Worm (Caenorhabditis elegans): ENCODE measurements around the gene F52H2.3.
A peak's percentile ranks its signal among the peaks of the same experiment; 100 is the strongest.

ce11 chrX:2527877-2528276 lies 13.0 kb downstream of the F52H2.3 start:
- TF ChIP-seq sdz-38 (tag; optimal IDR thresholded peaks at IDR 0.05): no peak
- 0 out of 2 replicates have a peak, but pooled peaks have one; percentile 30 for TF ChIP-seq hsf-1 (GFP tag; IDR thresholded peaks at IDR 0.05)
- no peak for TF ChIP-seq Y53F4B.3 (GFP tag; IDR thresholded peaks at IDR 0.05)
- TF ChIP-seq dpl-1 (GFP tag; optimal IDR thresholded peaks at IDR 0.05): no peak
- TF ChIP-seq nhr-179 (tag; optimal IDR thresholded peaks at IDR 0.05): peak; percentile 26
- no peak for TF ChIP-seq F23B12.7 (tag; optimal IDR thresholded peaks at IDR 0.05; ENCODE audit: insufficient read depth)
- TF ChIP-seq snpc-4 (GFP tag; optimal IDR thresholded peaks at IDR 0.05): peak; percentile 58
- peak in 2 of 4 experiments; percentile 45 to 63 for TF ChIP-seq snpc-4 (tag; optimal IDR thresholded peaks at IDR 0.05)
- TF ChIP-seq B0019.2 (GFP tag; conservative IDR thresholded peaks at IDR 0.05): no peak
- TF ChIP-seq F37B4.10 (GFP tag; IDR thresholded peaks at IDR 0.05): no peak
